Worm (Caenorhabditis elegans): ENCODE data around the gene rpn-12.
A peak's percentile ranks its signal among the peaks of the same experiment; 100 is the strongest.

rpn-12 gene

DNA sequence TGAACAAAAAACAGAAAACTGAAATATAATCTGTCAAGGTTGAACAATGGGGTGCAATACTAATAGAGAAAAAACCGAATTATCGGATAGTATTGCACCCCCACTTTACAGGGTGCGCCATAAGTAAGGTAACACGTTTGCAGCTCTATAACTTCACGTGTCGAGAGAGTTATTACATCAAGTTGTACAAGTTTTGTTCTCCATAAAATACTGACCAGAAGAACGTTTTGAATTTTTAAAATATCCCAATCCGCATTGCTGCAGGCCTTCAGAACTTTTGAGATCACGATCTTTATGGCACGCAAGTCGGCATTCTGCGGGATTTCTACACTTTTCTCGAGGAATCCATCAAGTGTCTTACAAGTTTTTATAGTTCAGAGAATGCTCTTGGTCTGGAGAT, 15.1 kb upstream of the rpn-12 start:
- TF ChIP-seq fos-1 (tag; optimal IDR thresholded peaks at IDR 0.05) (no peak), lin-39 (tag; optimal IDR thresholded peaks at IDR 0.05) (no peak), ceh-82 (tag; optimal IDR thresholded peaks at IDR 0.05) (no peak), ztf-4 (tag; optimal IDR thresholded peaks at IDR 0.05) (no peak), ceh-16 (tag; optimal IDR thresholded peaks at IDR 0.05) (no peak), nhr-67 (tag; optimal IDR thresholded peaks at IDR 0.05) (no peak), nhr-76 (tag; optimal IDR thresholded peaks at IDR 0.05) (no peak), ama-1 (optimal IDR thresholded peaks at IDR 0.05) (no peak), hmg-11 (tag; optimal IDR thresholded peaks at IDR 0.05) (no peak), nhr-12 (tag; optimal IDR thresholded peaks at IDR 0.05) (no peak), nhr-11 (tag; optimal IDR thresholded peaks at IDR 0.05) (no peak), lsy-12 (tag; optimal IDR thresholded peaks at IDR 0.05) (no peak), nhr-237 (tag; optimal IDR thresholded peaks at IDR 0.05) (no peak), skn-1 (tag; optimal IDR thresholded peaks at IDR 0.05) (no peak), R02D3.7 (tag; optimal IDR thresholded peaks at IDR 0.05) (no peak), mml-1 (tag; optimal IDR thresholded peaks at IDR 0.05) (no peak), fkh-10 (GFP tag; optimal IDR thresholded peaks at IDR 0.05) (no peak)

- TF ChIP-seq lsy-12 (tag; optimal IDR thresholded peaks at IDR 0.05) (no peak), ceh-82 (tag; optimal IDR thresholded peaks at IDR 0.05) (no peak), ceh-28 (tag; optimal IDR thresholded peaks at IDR 0.05) (no peak), nfya-1 (tag; optimal IDR thresholded peaks at IDR 0.05; ENCODE audit: insufficient read depth) (peak; percentile 20), eor-1 (tag; optimal IDR thresholded peaks at IDR 0.05) (no peak), zag-1 (tag; optimal IDR thresholded peaks at IDR 0.05) (no peak), pha-4 (tag; optimal IDR thresholded peaks at IDR 0.05) (no peak), nhr-67 (tag; optimal IDR thresholded peaks at IDR 0.05) (no peak), fkh-2 (tag; optimal IDR thresholded peaks at IDR 0.05) (no peak), fos-1 (tag; optimal IDR thresholded peaks at IDR 0.05) (no peak), mdl-1 (tag; optimal IDR thresholded peaks at IDR 0.05) (no peak), jun-1 (tag; optimal IDR thresholded peaks at IDR 0.05) (no peak), pqm-1 (tag; optimal IDR thresholded peaks at IDR 0.05) (no peak), nhr-23 (tag; optimal IDR thresholded peaks at IDR 0.05) (peak; percentile 51), R02D3.7 (tag; optimal IDR thresholded peaks at IDR 0.05) (no peak), egl-27 (tag; optimal IDR thresholded peaks at IDR 0.05) (no peak), tbx-2 (tag; optimal IDR thresholded peaks at IDR 0.05) (peak; percentile 48), ama-1 (optimal IDR thresholded peaks at IDR 0.05) (peak; percentile 17), nhr-43 (tag; optimal IDR thresholded peaks at IDR 0.05; ENCODE audit: poor library complexity, severe bottlenecking) (peak; percentile 64), egl-5 (tag; optimal IDR thresholded peaks at IDR 0.05) (no peak), nhr-28 (tag; optimal IDR thresholded peaks at IDR 0.05) (no peak), unc-39 (tag; optimal IDR thresholded peaks at IDR 0.05) (no peak), nhr-25 (tag; optimal IDR thresholded peaks at IDR 0.05) (peak; percentile 39), nhr-76 (tag; optimal IDR thresholded peaks at IDR 0.05) (no peak), elt-2 (tag; optimal IDR thresholded peaks at IDR 0.05) (no peak), elt-3 (tag; optimal IDR thresholded peaks at IDR 0.05) (no peak), ZK546.5 (tag; optimal IDR thresholded peaks at IDR 0.05) (no peak), snpc-4 (tag; optimal IDR thresholded peaks at IDR 0.05) (no peak), nhr-77 (tag; optimal IDR thresholded peaks at IDR 0.05) (no peak), skn-1 (tag; optimal IDR thresholded peaks at IDR 0.05) (no peak), lin-15B (tag; optimal IDR thresholded peaks at IDR 0.05) (no peak), nhr-237 (tag; optimal IDR thresholded peaks at IDR 0.05) (no peak), daf-12 (tag; optimal IDR thresholded peaks at IDR 0.05) (no peak), fkh-10 (GFP tag; optimal IDR thresholded peaks at IDR 0.05) (no peak), mml-1 (tag; optimal IDR thresholded peaks at IDR 0.05) (no peak)
Observed at ce11 chrII:11642025-11642424, 10.9 kb upstream of the rpn-12 start.

DNA sequence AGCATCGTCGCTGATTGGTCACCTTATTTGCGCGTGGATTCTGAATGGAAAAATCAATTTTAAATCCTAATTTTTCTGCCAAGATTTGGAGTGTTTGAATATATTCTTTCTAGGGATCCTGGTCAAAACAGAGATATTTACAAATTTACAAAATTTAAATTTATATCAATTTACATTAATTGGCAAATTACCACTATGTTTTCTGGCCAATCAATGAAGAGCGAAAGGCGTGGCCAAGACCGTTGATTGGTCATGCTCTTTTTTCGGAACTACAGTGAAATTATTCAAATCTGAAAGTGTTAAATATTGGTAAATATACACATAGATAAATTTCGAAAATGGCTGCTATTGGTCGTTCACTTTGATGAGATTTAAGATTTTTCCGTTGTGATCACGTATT, 10.2 kb upstream of the rpn-12 start:
- no peak for TF ChIP-seq eor-1 (tag; optimal IDR thresholded peaks at IDR 0.05)
- TF ChIP-seq nhr-28 (tag; optimal IDR thresholded peaks at IDR 0.05) = no peak
- TF ChIP-seq nhr-23 (tag; optimal IDR thresholded peaks at IDR 0.05) = no peak
- peak; percentile 67 for TF ChIP-seq nfya-1 (tag; optimal IDR thresholded peaks at IDR 0.05; ENCODE audit: insufficient read depth)
